Worm (Caenorhabditis elegans) whole organism, early embryonic: ENCODE data around the gene eng-1.

Experiments
- F13C5.2 ChIP-seq: sonication (generic microtip); optimal IDR thresholded peaks from 2 replicates; lab custom pipeline; 2017; ENCODE audit warnings: mild to moderate bottlenecking, missing genetic modification characterization, inconsistent platforms, missing compliant biosample characterization
- aly-1 ChIP-seq: sonication (generic microtip); optimal IDR thresholded peaks from 2 replicates; lab custom pipeline; 2016; ENCODE audit warnings: missing genetic modification characterization, missing compliant biosample characterization
- ama-1 ChIP-seq: fragments of 150-350 bp; optimal IDR thresholded peaks from 2 replicates; lab custom pipeline; 2014
- ceh-13 ChIP-seq: fragments of 200-800 bp; sonication (Bioruptor generic); optimal IDR thresholded peaks from 2 replicates; lab custom pipeline; 2018; ENCODE audit warnings: mild to moderate bottlenecking, missing genetic modification characterization, missing compliant biosample characterization
- ceh-36 ChIP-seq: sonication (generic microtip); optimal IDR thresholded peaks from 2 replicates; lab custom pipeline; 2016; ENCODE audit warnings: missing genetic modification characterization, inconsistent platforms, missing compliant biosample characterization
- pes-1 ChIP-seq: fragments of 200-800 bp; sonication (Bioruptor generic); IDR thresholded peaks from 2 replicates; pipeline ENCODE4 v1.3.6; 2022; ENCODE audit warnings: missing genetic modification reagents, missing genetic modification characterization, missing compliant biosample characterization
- sea-1 ChIP-seq: fragments of 200-800 bp; sonication (Bioruptor generic); conservative IDR thresholded peaks from 2 replicates; pipeline ENCODE4 v1.3.6; 2022; ENCODE audit warnings: missing genetic modification characterization, missing compliant biosample characterization
- tra-4 ChIP-seq: sonication (generic microtip); optimal IDR thresholded peaks from 2 replicates; lab custom pipeline; 2017; ENCODE audit warnings: missing genetic modification characterization, missing compliant biosample characterization

DNA sequence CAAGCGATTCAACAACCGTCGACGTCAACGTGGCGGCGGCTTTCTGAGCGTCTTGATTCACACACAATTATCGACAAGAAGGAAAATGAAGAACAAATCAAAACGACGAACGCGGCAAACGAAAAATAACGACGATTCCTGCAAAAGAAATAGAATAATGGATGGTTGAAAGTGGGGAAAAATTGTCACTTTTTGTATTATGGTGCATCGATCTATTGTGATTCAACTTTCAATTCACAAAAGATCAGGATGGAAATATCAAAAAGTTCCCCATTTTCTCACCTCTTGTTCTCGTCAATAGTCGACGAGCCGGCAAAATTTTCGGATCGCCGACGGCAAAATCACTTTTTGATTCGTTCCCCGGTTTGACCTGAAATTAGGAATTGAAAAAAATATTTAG lies 34.9 kb downstream of the eng-1 start, which contains the start of the genes R12B2.13 and mdt-15:
- TF ChIP-seq F13C5.2 (no peak), ceh-36 (tag; lab: Kevin White, UChicago) (no peak), tra-4 (tag; lab: Kevin White, UChicago) (no peak), sea-1 (GFP tag; lab: Robert Waterston, UW) (no peak), pes-1 (GFP tag; lab: Robert Waterston, UW) (no peak), ama-1 (lab: Kevin White, UChicago) (no peak), aly-1 (tag; lab: Kevin White, UChicago) (no peak), ceh-13 (GFP tag; lab: Kevin White, UChicago) (no peak)
